Fruit fly (Drosophila melanogaster) whole organism, embryonic: Measurements from ENCODE around the gene Lrr47.

Experiments
- Atf-2 ChIP-seq: fragments of 200-800 bp; sonication (Bioruptor generic); optimal IDR thresholded peaks from 2 replicates; lab custom pipeline; 2016; ENCODE audit warnings: missing biosample characterization, missing genetic modification characterization
- CG11504 ChIP-seq: fragments of 200-800 bp; sonication (Bioruptor generic); optimal IDR thresholded peaks from 3 replicates; lab custom pipeline; 2019; ENCODE audit warnings: missing biosample characterization, mild to moderate bottlenecking, missing genetic modification characterization, moderate library complexity
- CG12299 ChIP-seq: fragments of 200-800 bp; sonication (Bioruptor generic); optimal IDR thresholded peaks from 2 replicates; lab custom pipeline; 2018; ENCODE audit warnings: missing biosample characterization, mild to moderate bottlenecking, missing genetic modification characterization
- CG12769 ChIP-seq: fragments of 200-800 bp; sonication (Bioruptor generic); optimal IDR thresholded peaks from 2 replicates; lab custom pipeline; 2019; ENCODE audit warnings: missing biosample characterization, mild to moderate bottlenecking, missing genetic modification characterization, moderate library complexity
- CG13424 ChIP-seq: fragments of 200-800 bp; sonication (Bioruptor generic); optimal IDR thresholded peaks from 2 replicates; lab custom pipeline; 2019; ENCODE audit warnings: missing biosample characterization, mild to moderate bottlenecking, missing genetic modification characterization, moderate library complexity
- CG14710 ChIP-seq: fragments of 200-800 bp; sonication (Bioruptor generic); optimal IDR thresholded peaks from 3 replicates; lab custom pipeline; 2019; ENCODE audit warnings: missing biosample characterization, mild to moderate bottlenecking, missing genetic modification characterization, moderate library complexity
- CG14860 ChIP-seq: fragments of 200-800 bp; sonication (Bioruptor generic); IDR thresholded peaks from 3 replicates; pipeline ENCODE4 v1.3.6; 2022; ENCODE audit warnings: missing biosample characterization, missing genetic modification characterization; ENCODE audit not compliant: partially characterized antibody
- CG15696 ChIP-seq: fragments of 200-800 bp; sonication (Bioruptor generic); optimal IDR thresholded peaks from 2 replicates; lab custom pipeline; 2019; ENCODE audit warnings: missing biosample characterization, mild to moderate bottlenecking, missing genetic modification characterization, moderate library complexity
- CG1602 ChIP-seq: fragments of 200-800 bp; sonication (Bioruptor generic); optimal IDR thresholded peaks from 3 replicates; lab custom pipeline; 2016; ENCODE audit warnings: missing biosample characterization, missing genetic modification characterization
- CG1792 ChIP-seq: fragments of 200-800 bp; sonication (Bioruptor generic); optimal IDR thresholded peaks from 2 replicates; lab custom pipeline; 2016; ENCODE audit warnings: missing biosample characterization, missing genetic modification characterization
- CG18599 ChIP-seq: fragments of 200-800 bp; sonication (Bioruptor generic); optimal IDR thresholded peaks from 3 replicates; lab custom pipeline; 2017; ENCODE audit warnings: missing biosample characterization, missing genetic modification characterization, mild to moderate bottlenecking, moderate library complexity, missing genetic modification reagents
- CG18764 ChIP-seq: fragments of 200-800 bp; sonication (Bioruptor generic); optimal IDR thresholded peaks from 3 replicates; lab custom pipeline; 2016; ENCODE audit warnings: missing biosample characterization, missing genetic modification characterization
- CG2129 ChIP-seq: fragments of 200-800 bp; sonication (Bioruptor generic); IDR thresholded peaks from 2 replicates; pipeline ENCODE4 v1.3.6; 2022; ENCODE audit warnings: missing biosample characterization, missing genetic modification characterization; ENCODE audit not compliant: partially characterized antibody
- CG3281 ChIP-seq: fragments of 200-800 bp; sonication (Bioruptor generic); optimal IDR thresholded peaks from 3 replicates; lab custom pipeline; 2017; ENCODE audit warnings: missing biosample characterization, mild to moderate bottlenecking, missing genetic modification characterization
- CG3838 ChIP-seq: fragments of 200-800 bp; sonication (Bioruptor generic); optimal IDR thresholded peaks from 3 replicates; lab custom pipeline; 2016; ENCODE audit warnings: missing biosample characterization, missing genetic modification characterization
- CG4328 ChIP-seq: fragments of 200-800 bp; sonication (Bioruptor generic); optimal IDR thresholded peaks from 3 replicates; lab custom pipeline; 2017; ENCODE audit warnings: missing biosample characterization, missing genetic modification reagents, missing genetic modification characterization
- CG43689 ChIP-seq: fragments of 200-800 bp; sonication (Bioruptor generic); IDR thresholded peaks from 2 replicates; pipeline ENCODE4 v1.3.6; 2022; ENCODE audit warnings: missing biosample characterization, missing genetic modification characterization
- CG4707 ChIP-seq: fragments of 200-800 bp; sonication (Bioruptor generic); optimal IDR thresholded peaks from 2 replicates; lab custom pipeline; 2018; ENCODE audit warnings: missing biosample characterization, mild to moderate bottlenecking, missing genetic modification characterization, moderate library complexity
- CG4854 ChIP-seq: fragments of 200-800 bp; sonication (Bioruptor generic); optimal IDR thresholded peaks from 2 replicates; lab custom pipeline; 2016; ENCODE audit warnings: missing biosample characterization, missing genetic modification characterization, inconsistent platforms
- CG6254 ChIP-seq: fragments of 200-800 bp; sonication (Bioruptor generic); optimal IDR thresholded peaks from 3 replicates; lab custom pipeline; 2017; ENCODE audit warnings: mild to moderate bottlenecking, missing biosample characterization, missing genetic modification reagents, missing genetic modification characterization
- CG6765 ChIP-seq: fragments of 200-800 bp; sonication (Bioruptor generic); optimal IDR thresholded peaks from 3 replicates; lab custom pipeline; 2017; ENCODE audit warnings: missing biosample characterization, mild to moderate bottlenecking, missing genetic modification characterization
- CoRest ChIP-seq: fragments of 200-800 bp; sonication (Bioruptor generic); optimal IDR thresholded peaks from 3 replicates; lab custom pipeline; 2018; ENCODE audit warnings: missing biosample characterization, mild to moderate bottlenecking, missing genetic modification characterization, moderate library complexity
- Dad ChIP-seq: fragments of 200-800 bp; sonication (Bioruptor generic); optimal IDR thresholded peaks from 3 replicates; lab custom pipeline; 2016; ENCODE audit warnings: missing biosample characterization, missing genetic modification characterization
- Deaf1 ChIP-seq: fragments of 200-800 bp; optimal IDR thresholded peaks from 3 replicates; lab custom pipeline; 2019; ENCODE audit warnings: missing biosample characterization, mild to moderate bottlenecking, missing genetic modification characterization, moderate library complexity
- Dp ChIP-seq: fragments of 200-800 bp; sonication (Bioruptor generic); optimal IDR thresholded peaks from 2 replicates; lab custom pipeline; 2018; ENCODE audit warnings: missing biosample characterization, mild to moderate bottlenecking, missing genetic modification characterization, moderate library complexity
- H2.0 ChIP-seq: fragments of 200-800 bp; sonication (Bioruptor generic); IDR thresholded peaks from 2 replicates; pipeline ENCODE4 v1.3.6; 2022; ENCODE audit warnings: missing biosample characterization, missing genetic modification characterization
- Kr ChIP-seq: fragments of 200-800 bp; sonication (Bioruptor generic); optimal IDR thresholded peaks from 2 replicates; lab custom pipeline; 2017; ENCODE audit warnings: missing biosample characterization, mild to moderate bottlenecking, missing genetic modification characterization
- Lim3 ChIP-seq: fragments of 200-800 bp; sonication (Bioruptor generic); IDR thresholded peaks from 2 replicates; pipeline ENCODE4 v1.3.6; 2022; ENCODE audit warnings: missing biosample characterization, missing genetic modification characterization
- Lpt ChIP-seq: fragments of >200 bp; optimal IDR thresholded peaks from 2 replicates; lab custom pipeline; 2018; ENCODE audit warnings: missing biosample characterization, missing genetic modification characterization
- NC2β ChIP-seq: fragments of 200-800 bp; sonication (Bioruptor generic); optimal IDR thresholded peaks from 2 replicates; lab custom pipeline; 2016; ENCODE audit warnings: missing biosample characterization, missing genetic modification characterization
- Oaz ChIP-seq: fragments of 200-800 bp; sonication (Bioruptor generic); IDR thresholded peaks from 2 replicates; pipeline ENCODE4 v1.3.6; 2022; ENCODE audit warnings: missing biosample characterization, missing genetic modification characterization
- Ssrp ChIP-seq: fragments of 200-800 bp; sonication (Bioruptor generic); optimal IDR thresholded peaks from 2 replicates; lab custom pipeline; 2018; ENCODE audit warnings: missing biosample characterization, mild to moderate bottlenecking, missing genetic modification characterization, moderate library complexity
- TFAM ChIP-seq: fragments of 200-800 bp; sonication (Bioruptor generic); optimal IDR thresholded peaks from 2 replicates; lab custom pipeline; 2017; ENCODE audit warnings: missing biosample characterization, missing genetic modification characterization, inconsistent platforms
- Trl ChIP-seq, 3 experiments: fragments of >200 bp in 2 of 3; fragments of 200-800 bp in 1 of 3; sonication (Bioruptor generic) in 1 of 3; optimal IDR thresholded peaks; 2 replicates in 1 of 3; 3 replicates in 2 of 3; lab custom pipeline; 2016 to 2017; ENCODE audit warnings: missing biosample characterization in 1 of 3, missing genetic modification characterization in 1 of 3
- Xbp1 ChIP-seq: fragments of 200-800 bp; sonication (Bioruptor generic); optimal IDR thresholded peaks from 3 replicates; lab custom pipeline; 2016; ENCODE audit warnings: missing biosample characterization, mild to moderate bottlenecking, missing genetic modification characterization
- al ChIP-seq: fragments of 200-800 bp; sonication (Bioruptor generic); IDR thresholded peaks from 2 replicates; pipeline ENCODE4 v1.3.6; 2022; ENCODE audit warnings: missing biosample characterization, missing genetic modification characterization
- ato ChIP-seq: fragments of 200-800 bp; sonication (Bioruptor generic); IDR thresholded peaks from 2 replicates; pipeline ENCODE4 v1.3.6; 2022; ENCODE audit warnings: missing biosample characterization, missing genetic modification characterization; ENCODE audit not compliant: partially characterized antibody
- crol ChIP-seq: fragments of 200-800 bp; sonication (Bioruptor generic); IDR thresholded peaks from 2 replicates; pipeline ENCODE4 v1.3.6; 2022; ENCODE audit warnings: missing biosample characterization, missing genetic modification characterization
- exex ChIP-seq: fragments of 200-800 bp; sonication (Bioruptor generic); optimal IDR thresholded peaks from 4 replicates; lab custom pipeline; 2018; ENCODE audit warnings: missing biosample characterization, mild to moderate bottlenecking, missing genetic modification characterization, moderate library complexity
- hbn ChIP-seq: fragments of 200-800 bp; sonication (Bioruptor generic); IDR thresholded peaks from 2 replicates; pipeline ENCODE4 v1.3.6; 2022; ENCODE audit warnings: missing biosample characterization, missing genetic modification characterization; ENCODE audit not compliant: partially characterized antibody
- pan ChIP-seq, 4 experiments: fragments of >200 bp in 3 of 4; fragments of 200-800 bp in 1 of 4; sonication (Bioruptor generic) in 1 of 4; optimal IDR thresholded peaks in 3 of 4; IDR thresholded peaks in 1 of 4; 2 replicates each; pipeline versions ENCODE4 v1.3.6 to Lab custom; 2017 to 2022; ENCODE audit warnings: missing biosample characterization in 2 of 4, missing genetic modification characterization in 2 of 4, mixed read lengths in 1 of 4
- ranshi ChIP-seq: fragments of 200-800 bp; sonication (Bioruptor generic); IDR thresholded peaks from 2 replicates; pipeline ENCODE4 v1.3.6; 2022; ENCODE audit warnings: missing biosample characterization, missing genetic modification characterization
- sens ChIP-seq: fragments of 200-800 bp; sonication (Bioruptor generic); peaks from one replicate; lab custom pipeline; 2016; ENCODE audit warnings: missing biosample characterization, missing genetic modification characterization
- so ChIP-seq: fragments of 200-800 bp; sonication (Bioruptor generic); IDR thresholded peaks from 3 replicates; pipeline ENCODE4 v1.3.6; 2022; ENCODE audit warnings: missing biosample characterization, missing genetic modification characterization
- stc ChIP-seq: fragments of 200-800 bp; sonication (Bioruptor generic); IDR thresholded peaks from 2 replicates; pipeline ENCODE4 v1.3.6; 2022; ENCODE audit warnings: missing biosample characterization, missing genetic modification characterization
- sug ChIP-seq: fragments of 200-800 bp; optimal IDR thresholded peaks from 2 replicates; lab custom pipeline; 2019; ENCODE audit warnings: missing biosample characterization, mild to moderate bottlenecking, missing genetic modification characterization, moderate library complexity
- tgo ChIP-seq: fragments of 200-800 bp; sonication (Bioruptor generic); IDR thresholded peaks from 3 replicates; pipeline ENCODE4 v1.3.6; 2022; ENCODE audit warnings: missing biosample characterization, missing genetic modification characterization
- zen2 ChIP-seq: fragments of 200-800 bp; sonication (Bioruptor generic); IDR thresholded peaks from 3 replicates; pipeline ENCODE4 v1.3.6; 2022; ENCODE audit warnings: missing biosample characterization, missing genetic modification characterization; ENCODE audit not compliant: partially characterized antibody

Gene Lrr47

dm6 chr2L:10543048-10543752 lies 26.1 kb downstream of the Lrr47 start (continued):
- TF ChIP-seq Kr (GFP tag; lab: Kevin White, UChicago) = peak; percentile 26
- TF ChIP-seq CG6254 (GFP tag; lab: Kevin White, UChicago) = peak; percentile 34
- TF ChIP-seq CG1602 = peak; percentile 52
- peak; percentile 66 for TF ChIP-seq CG11504 (tag; lab: Kevin White, UChicago)
- no peak for TF ChIP-seq Atf-2 (GFP tag; lab: Kevin White, UChicago)
- TF ChIP-seq CG3838 (GFP tag; lab: Kevin White, UChicago) = no peak
- TF ChIP-seq TFAM (GFP tag; lab: Kevin White, UChicago) = no peak
- TF ChIP-seq CG12769 (tag; lab: Kevin White, UChicago) = peak; percentile 7
- no peak for TF ChIP-seq hbn (GFP tag; lab: Robert Waterston, UW)
- no peak for TF ChIP-seq CG18599 (GFP tag; lab: Kevin White, UChicago)
- TF ChIP-seq Lpt = no peak
- no peak for TF ChIP-seq sug (tag; lab: Kevin White, UChicago)
- TF ChIP-seq exex (tag; lab: Kevin White, UChicago) = no peak
- peak; percentile 49 for TF ChIP-seq CG13424 (tag; lab: Kevin White, UChicago)
- no peak for TF ChIP-seq ranshi
- no peak for TF ChIP-seq Trl (optimal IDR thresholded peaks at IDR 0.05; lab: Kevin White, UChicago)
- TF ChIP-seq Trl (GFP tag; optimal IDR thresholded peaks at IDR 0.05; lab: Kevin White, UChicago) = no peak
- no peak for TF ChIP-seq zen2
- no peak for TF ChIP-seq tgo (GFP tag; lab: Robert Waterston, UW)
- TF ChIP-seq NC2β (GFP tag; lab: Kevin White, UChicago) = no peak
- TF ChIP-seq CG4854 (GFP tag; lab: Kevin White, UChicago) = no peak
- no peak for TF ChIP-seq Oaz
- no peak for TF ChIP-seq CG43689 (GFP tag; lab: Robert Waterston, UW)
- peak; percentile 51 for TF ChIP-seq Xbp1 (GFP tag; lab: Kevin White, UChicago)
- TF ChIP-seq CG4707 = no peak
- no peak for TF ChIP-seq Lim3 (GFP tag; lab: Robert Waterston, UW)
- TF ChIP-seq CG14860 (GFP tag; lab: Robert Waterston, UW) = no peak
- TF ChIP-seq so (GFP tag; lab: Robert Waterston, UW) = no peak
- TF ChIP-seq Deaf1 (tag; lab: Kevin White, UChicago) = no peak
- peak; percentile 5 for TF ChIP-seq CG18764 (GFP tag; lab: Kevin White, UChicago)
- TF ChIP-seq CG3281 (GFP tag; lab: Kevin White, UChicago) = no peak
- peak; percentile 56 for TF ChIP-seq CoRest (tag; lab: Kevin White, UChicago)
- TF ChIP-seq CG12299 = no peak
- TF ChIP-seq Dp = no peak
- TF ChIP-seq ato (GFP tag; lab: Robert Waterston, UW) = no peak
- no peak for TF ChIP-seq CG6765 (GFP tag; lab: Kevin White, UChicago)
- TF ChIP-seq crol (GFP tag; lab: Robert Waterston, UW) = peak; percentile 19; the same call in 1 of the 2 replicates
- no peak for TF ChIP-seq CG4328 (GFP tag; lab: Kevin White, UChicago)
- peak; percentile 74 for TF ChIP-seq sens
- TF ChIP-seq al (GFP tag; lab: Robert Waterston, UW) = no peak
- TF ChIP-seq Dad = no peak
- TF ChIP-seq CG1792 = no peak
- TF ChIP-seq CG14710 = peak; percentile 77
- no peak for TF ChIP-seq pan (optimal IDR thresholded peaks at IDR 0.05; lab: Kevin White, UChicago)
- peak in 1 of 2 experiments; percentile 33 for TF ChIP-seq pan (GFP tag; optimal IDR thresholded peaks at IDR 0.05 in 1 of 2, IDR thresholded peaks at IDR 0.05 in 1 of 2)
- peak; percentile 19; the same call in 1 of the 2 replicates for TF ChIP-seq stc (GFP tag; lab: Robert Waterston, UW)
- TF ChIP-seq CG15696 (tag; lab: Kevin White, UChicago) = peak; percentile 40
- peak; percentile 16; the same call in 1 of the 2 replicates for TF ChIP-seq H2.0 (GFP tag; lab: Robert Waterston, UW)
- peak; percentile 70 for TF ChIP-seq Ssrp (tag; lab: Kevin White, UChicago)
- no peak for TF ChIP-seq CG2129 (GFP tag; lab: Robert Waterston, UW)
